Fruit fly (Drosophila melanogaster) whole organism, embryonic: ENCODE measurements around the gene Srp9.

Source experiments
- ATbp ChIP-seq: fragments of 200-800 bp; sonication (Bioruptor generic); optimal IDR thresholded peaks from 2 replicates; lab custom pipeline; 2017; ENCODE audit warnings: missing biosample characterization, mild to moderate bottlenecking, missing genetic modification characterization, missing genetic modification reagents
- Ada2b ChIP-seq: fragments of 200-800 bp; sonication (Bioruptor generic); IDR thresholded peaks from 2 replicates; pipeline ENCODE4 v1.3.6; 2022; ENCODE audit warnings: missing biosample characterization, missing genetic modification characterization
- Aef1 ChIP-seq: fragments of 200-800 bp; sonication (Bioruptor generic); IDR thresholded peaks from 3 replicates; pipeline ENCODE4 v1.3.6; 2022; ENCODE audit warnings: missing biosample characterization, missing genetic modification characterization
- CG11723 ChIP-seq: fragments of 200-800 bp; sonication (Bioruptor generic); optimal IDR thresholded peaks from 2 replicates; lab custom pipeline; 2017; ENCODE audit warnings: missing biosample characterization, mild to moderate bottlenecking, missing genetic modification characterization
- CG12219 ChIP-seq: fragments of 200-800 bp; sonication (Bioruptor generic); optimal IDR thresholded peaks from 3 replicates; lab custom pipeline; 2018; ENCODE audit warnings: missing biosample characterization, mild to moderate bottlenecking, missing genetic modification characterization
- CG13123 ChIP-seq: fragments of 200-800 bp; sonication (Bioruptor generic); optimal IDR thresholded peaks from 2 replicates; lab custom pipeline; 2016; ENCODE audit warnings: missing biosample characterization, missing genetic modification characterization
- CG14014 ChIP-seq: fragments of 200-800 bp; sonication (Bioruptor generic); IDR thresholded peaks from 2 replicates; pipeline ENCODE4 v1.3.6; 2022; ENCODE audit warnings: missing biosample characterization, missing genetic modification characterization
- CG15514 ChIP-seq: fragments of 200-800 bp; sonication (Bioruptor generic); optimal IDR thresholded peaks from 3 replicates; lab custom pipeline; 2017; ENCODE audit warnings: missing biosample characterization, missing genetic modification characterization, mild to moderate bottlenecking, moderate library complexity, missing genetic modification reagents
- CG17829 ChIP-seq: fragments of 200-800 bp; optimal IDR thresholded peaks from 2 replicates; lab custom pipeline; 2019; ENCODE audit warnings: missing biosample characterization, mild to moderate bottlenecking, missing genetic modification characterization, moderate library complexity
- CG2129 ChIP-seq: fragments of 200-800 bp; sonication (Bioruptor generic); IDR thresholded peaks from 2 replicates; pipeline ENCODE4 v1.3.6; 2022; ENCODE audit warnings: missing biosample characterization, missing genetic modification characterization; ENCODE audit not compliant: partially characterized antibody
- CG4328 ChIP-seq: fragments of 200-800 bp; sonication (Bioruptor generic); optimal IDR thresholded peaks from 3 replicates; lab custom pipeline; 2017; ENCODE audit warnings: missing biosample characterization, missing genetic modification reagents, missing genetic modification characterization
- CG4617 ChIP-seq: fragments of 200-800 bp; sonication (Bioruptor generic); optimal IDR thresholded peaks from 3 replicates; lab custom pipeline; 2016; ENCODE audit warnings: missing biosample characterization, missing genetic modification characterization, borderline replicate concordance
- CG7963 ChIP-seq: fragments of 200-800 bp; sonication (Bioruptor generic); IDR thresholded peaks from 3 replicates; pipeline ENCODE4 v1.3.6; 2022; ENCODE audit warnings: missing biosample characterization, missing genetic modification characterization; ENCODE audit not compliant: partially characterized antibody
- CG8359 ChIP-seq: fragments of 200-800 bp; sonication (Bioruptor generic); optimal IDR thresholded peaks from 2 replicates; lab custom pipeline; 2017; ENCODE audit warnings: missing biosample characterization, mild to moderate bottlenecking, missing genetic modification characterization, borderline replicate concordance
- CG8765 ChIP-seq: fragments of 200-800 bp; sonication (Bioruptor generic); IDR thresholded peaks from 2 replicates; pipeline ENCODE4 v1.3.6; 2022; ENCODE audit warnings: missing biosample characterization, missing genetic modification characterization
- Dll ChIP-seq: fragments of 200-800 bp; sonication (Bioruptor generic); IDR thresholded peaks from 4 replicates; pipeline ENCODE4 v1.3.6; 2022; ENCODE audit warnings: missing biosample characterization, missing genetic modification characterization; ENCODE audit not compliant: partially characterized antibody
- Doc2 ChIP-seq: fragments of 200-800 bp; sonication (Bioruptor generic); IDR thresholded peaks from 2 replicates; pipeline ENCODE4 v1.3.6; 2022; ENCODE audit warnings: missing biosample characterization, missing genetic modification characterization
- Dp ChIP-seq: fragments of 200-800 bp; sonication (Bioruptor generic); optimal IDR thresholded peaks from 2 replicates; lab custom pipeline; 2018; ENCODE audit warnings: missing biosample characterization, mild to moderate bottlenecking, missing genetic modification characterization, moderate library complexity
- Gug ChIP-seq: fragments of 200-800 bp; sonication (Bioruptor generic); IDR thresholded peaks from 4 replicates; pipeline ENCODE4 v1.3.6; 2022; ENCODE audit warnings: missing biosample characterization, missing genetic modification characterization
- HLH4C ChIP-seq: fragments of 200-800 bp; sonication (Bioruptor generic); IDR thresholded peaks from 3 replicates; pipeline ENCODE4 v1.3.6; 2022; ENCODE audit warnings: missing biosample characterization, missing genetic modification characterization; ENCODE audit not compliant: partially characterized antibody
- Hmx ChIP-seq: fragments of 200-800 bp; sonication (Bioruptor generic); optimal IDR thresholded peaks from 2 replicates; lab custom pipeline; 2016; ENCODE audit warnings: missing biosample characterization, missing genetic modification characterization
- Hr39 ChIP-seq: fragments of >200 bp; optimal IDR thresholded peaks from 2 replicates; lab custom pipeline; 2017
- Kr ChIP-seq: fragments of 200-800 bp; sonication (Bioruptor generic); optimal IDR thresholded peaks from 2 replicates; lab custom pipeline; 2017; ENCODE audit warnings: missing biosample characterization, mild to moderate bottlenecking, missing genetic modification characterization
- Lpt ChIP-seq: fragments of >200 bp; optimal IDR thresholded peaks from 2 replicates; lab custom pipeline; 2018; ENCODE audit warnings: missing biosample characterization, missing genetic modification characterization
- MBD-R2 ChIP-seq: fragments of 200-800 bp; sonication (Bioruptor generic); IDR thresholded peaks from 2 replicates; pipeline ENCODE4 v1.3.6; 2022; ENCODE audit warnings: missing biosample characterization, missing genetic modification characterization
- NFAT ChIP-seq: fragments of 200-800 bp; sonication (Bioruptor generic); IDR thresholded peaks from 2 replicates; pipeline ENCODE4 v1.3.6; 2022; ENCODE audit warnings: missing biosample characterization, missing genetic modification characterization
- Side ChIP-seq: fragments of 200-800 bp; sonication (Bioruptor generic); optimal IDR thresholded peaks from 2 replicates; lab custom pipeline; 2016; ENCODE audit warnings: missing biosample characterization, missing genetic modification characterization
- Trl ChIP-seq, 3 experiments: fragments of >200 bp in 2 of 3; fragments of 200-800 bp in 1 of 3; sonication (Bioruptor generic) in 1 of 3; optimal IDR thresholded peaks; 2 replicates in 1 of 3; 3 replicates in 2 of 3; lab custom pipeline; 2016 to 2017; ENCODE audit warnings: missing biosample characterization in 1 of 3, missing genetic modification characterization in 1 of 3
- btn ChIP-seq: fragments of 200-800 bp; sonication (Bioruptor generic); optimal IDR thresholded peaks from 2 replicates; lab custom pipeline; 2016; ENCODE audit warnings: missing biosample characterization, missing genetic modification characterization
- cad ChIP-seq: fragments of >200 bp; optimal IDR thresholded peaks from 2 replicates; lab custom pipeline; 2017; ENCODE audit warnings: missing biosample characterization, missing genetic modification characterization
- cato ChIP-seq: fragments of 200-800 bp; sonication (Bioruptor generic); optimal IDR thresholded peaks from 2 replicates; lab custom pipeline; 2016; ENCODE audit warnings: missing biosample characterization, missing genetic modification characterization, borderline replicate concordance
- chif ChIP-seq, 2 experiments: fragments of 200-800 bp; sonication (Bioruptor generic); optimal IDR thresholded peaks; 3 replicates each; lab custom pipeline; 2016; ENCODE audit warnings: missing biosample characterization in 2 of 2, missing genetic modification characterization in 2 of 2
- crp ChIP-seq, 2 experiments: fragments of 200-800 bp; sonication (Bioruptor generic); optimal IDR thresholded peaks; 2 replicates in 1 of 2; 3 replicates in 1 of 2; lab custom pipeline; 2017; ENCODE audit warnings: missing biosample characterization in 2 of 2, missing genetic modification characterization in 2 of 2, mild to moderate bottlenecking in 1 of 2, moderate library complexity in 1 of 2
- danr ChIP-seq: fragments of 200-800 bp; sonication (Bioruptor generic); IDR thresholded peaks from 2 replicates; pipeline ENCODE4 v1.3.6; 2022; ENCODE audit warnings: missing biosample characterization, missing genetic modification characterization
- her ChIP-seq: fragments of 200-800 bp; sonication (Bioruptor generic); optimal IDR thresholded peaks from 2 replicates; lab custom pipeline; 2016; ENCODE audit warnings: missing biosample characterization, missing genetic modification characterization
- jing ChIP-seq: fragments of 200-800 bp; sonication (Bioruptor generic); optimal IDR thresholded peaks from 2 replicates; lab custom pipeline; 2018; ENCODE audit warnings: missing biosample characterization, mild to moderate bottlenecking, missing genetic modification characterization
- kah ChIP-seq: fragments of 200-800 bp; sonication (Bioruptor generic); optimal IDR thresholded peaks from 2 replicates; lab custom pipeline; 2018; ENCODE audit warnings: missing biosample characterization, mild to moderate bottlenecking, missing genetic modification characterization
- lmd ChIP-seq: fragments of 200-800 bp; sonication (Bioruptor generic); IDR thresholded peaks from 2 replicates; pipeline ENCODE4 v1.3.6; 2022; ENCODE audit warnings: missing biosample characterization, missing genetic modification characterization
- lov ChIP-seq, 2 experiments: fragments of 200-800 bp in 1 of 2; fragments of >200 bp in 1 of 2; sonication (Bioruptor generic) in 1 of 2; IDR thresholded peaks in 1 of 2; optimal IDR thresholded peaks in 1 of 2; 2 replicates in 1 of 2; 3 replicates in 1 of 2; pipeline versions ENCODE4 v1.3.6 to Lab custom; 2017 to 2022; ENCODE audit warnings: missing biosample characterization in 1 of 2, missing genetic modification characterization in 1 of 2
- odd ChIP-seq: fragments of 200-800 bp; sonication (Bioruptor generic); optimal IDR thresholded peaks from 2 replicates; lab custom pipeline; 2017; ENCODE audit warnings: missing biosample characterization, mild to moderate bottlenecking, missing genetic modification characterization
- pnt ChIP-seq: fragments of 200-800 bp; sonication (Bioruptor generic); optimal IDR thresholded peaks from 3 replicates; lab custom pipeline; 2016; ENCODE audit warnings: missing biosample characterization, missing genetic modification characterization
- slbo ChIP-seq: fragments of 200-800 bp; sonication (Bioruptor generic); IDR thresholded peaks from 2 replicates; pipeline ENCODE4 v1.3.6; 2022; ENCODE audit warnings: missing biosample characterization, missing genetic modification characterization
- sna ChIP-seq: fragments of 200-800 bp; sonication (Bioruptor generic); IDR thresholded peaks from 2 replicates; pipeline ENCODE4 v1.3.6; 2022; ENCODE audit warnings: missing biosample characterization, missing genetic modification characterization; ENCODE audit not compliant: partially characterized antibody
- stc ChIP-seq: fragments of 200-800 bp; sonication (Bioruptor generic); IDR thresholded peaks from 2 replicates; pipeline ENCODE4 v1.3.6; 2022; ENCODE audit warnings: missing biosample characterization, missing genetic modification characterization
- stwl ChIP-seq: fragments of 200-800 bp; sonication (Bioruptor generic); optimal IDR thresholded peaks from 3 replicates; lab custom pipeline; 2018; ENCODE audit warnings: missing biosample characterization, mild to moderate bottlenecking, missing genetic modification characterization, moderate library complexity
- tin ChIP-seq: fragments of 200-800 bp; sonication (Bioruptor generic); optimal IDR thresholded peaks from 3 replicates; lab custom pipeline; 2016; ENCODE audit warnings: missing biosample characterization, missing genetic modification characterization
- tna ChIP-seq: fragments of 200-800 bp; sonication (Bioruptor generic); IDR thresholded peaks from 2 replicates; pipeline ENCODE4 v1.3.6; 2022; ENCODE audit warnings: missing biosample characterization, missing genetic modification characterization; ENCODE audit not compliant: partially characterized antibody
- trem ChIP-seq: fragments of 200-800 bp; optimal IDR thresholded peaks from 3 replicates; lab custom pipeline; 2019; ENCODE audit warnings: missing biosample characterization, mild to moderate bottlenecking, missing genetic modification characterization, moderate library complexity
- wor ChIP-seq: fragments of 200-800 bp; sonication (Bioruptor generic); IDR thresholded peaks from 2 replicates; pipeline ENCODE4 v1.3.6; 2022; ENCODE audit warnings: missing biosample characterization, missing genetic modification characterization
- yki ChIP-seq: fragments of >200 bp; optimal IDR thresholded peaks from 3 replicates; lab custom pipeline; 2018

Srp9 gene

dm6 chr3L:7974671-7975281 lies 38.6 kb downstream of the Srp9 start, which contains the start of gene CG8042 (continued):
- TF ChIP-seq ATbp (no peak), CG11723 (no peak), Hr39 (lab: Kevin White, UChicago) (no peak), lmd (GFP tag; lab: Robert Waterston, UW) (no peak), slbo (GFP tag; lab: Robert Waterston, UW) (no peak), stc (GFP tag; lab: Robert Waterston, UW) (no peak), Kr (GFP tag; lab: Kevin White, UChicago) (no peak), yki (no peak), wor (GFP tag; lab: Robert Waterston, UW) (no peak), CG8359 (GFP tag; lab: Kevin White, UChicago) (no peak), jing (GFP tag; lab: Kevin White, UChicago) (no peak), her (GFP tag; lab: Kevin White, UChicago) (no peak), odd (GFP tag; lab: Kevin White, UChicago) (no peak), CG12219 (GFP tag; lab: Kevin White, UChicago) (no peak), CG7963 (GFP tag; lab: Robert Waterston, UW) (no peak), CG14014 (GFP tag; lab: Robert Waterston, UW) (no peak), chif (GFP tag; optimal IDR thresholded peaks at IDR 0.05; lab: Kevin White, UChicago) (no peak), MBD-R2 (GFP tag; lab: Robert Waterston, UW) (peak; percentile 55; the same call in 1 of the 2 replicates), CG4328 (GFP tag; lab: Kevin White, UChicago) (no peak), Trl (optimal IDR thresholded peaks at IDR 0.05; lab: Kevin White, UChicago) (no peak), Trl (GFP tag; optimal IDR thresholded peaks at IDR 0.05; lab: Kevin White, UChicago) (no peak), CG17829 (tag; lab: Kevin White, UChicago) (no peak), tin (GFP tag; lab: Kevin White, UChicago) (no peak), HLH4C (peak; percentile 54; the same call in 2 of the 3 replicates), Dp (GFP tag; lab: Kevin White, UChicago) (peak; percentile 77), Ada2b (GFP tag; lab: Robert Waterston, UW) (no peak), sna (peak; percentile 67), kah (GFP tag; lab: Kevin White, UChicago) (no peak), CG8765 (GFP tag; lab: Robert Waterston, UW) (no peak), crp (GFP tag; optimal IDR thresholded peaks at IDR 0.05; lab: Kevin White, UChicago) (peak in 1 of 2 experiments; percentile 76), cad (GFP tag; lab: Kevin White, UChicago) (no peak), CG4617 (peak; percentile 4), Gug (no peak), Doc2 (GFP tag; lab: Robert Waterston, UW) (no peak), btn (GFP tag; lab: Kevin White, UChicago) (no peak), Hmx (GFP tag; lab: Kevin White, UChicago) (no peak), danr (GFP tag; lab: Robert Waterston, UW) (no peak), cato (GFP tag; lab: Kevin White, UChicago) (no peak), Lpt (GFP tag; lab: Kevin White, UChicago) (no peak), CG15514 (GFP tag; lab: Kevin White, UChicago) (no peak), trem (tag; lab: Kevin White, UChicago) (peak; percentile 48), stwl (peak; percentile 11), CG2129 (GFP tag; lab: Robert Waterston, UW) (peak; percentile 34; the same call in 1 of the 2 replicates), CG13123 (GFP tag; lab: Kevin White, UChicago) (no peak), Dll (peak; percentile 84), pnt (no peak), NFAT (no peak), tna (GFP tag; lab: Robert Waterston, UW) (peak; percentile 37; the same call in 1 of the 2 replicates), Side (no peak), Aef1 (GFP tag; lab: Robert Waterston, UW) (no peak), lov (optimal IDR thresholded peaks at IDR 0.05; lab: Kevin White, UChicago) (no peak), lov (GFP tag; IDR thresholded peaks at IDR 0.05; lab: Robert Waterston, UW) (no peak)
